Worm (Caenorhabditis elegans) whole organism, L3 larva: ENCODE measurements around the gene K10C2.8.

ENCODE experiments used
- ceh-82 ChIP-seq: fragments of 150-350 bp; optimal IDR thresholded peaks from 2 replicates; lab custom pipeline; 2014; ENCODE audit warnings: missing biosample characterization, missing genetic modification characterization
- nhr-28 ChIP-seq: fragments of 150-350 bp; optimal IDR thresholded peaks from 2 replicates; lab custom pipeline; 2014; ENCODE audit warnings: missing biosample characterization, missing genetic modification characterization
- unc-39 ChIP-seq: sonication (generic microtip); optimal IDR thresholded peaks from 4 replicates; lab custom pipeline; 2017; ENCODE audit warnings: missing biosample characterization, missing genetic modification characterization
- unc-62 ChIP-seq: fragments of 150-350 bp; sonication (generic microtip); optimal IDR thresholded peaks from 4 replicates; lab custom pipeline; 2014; ENCODE audit warnings: missing biosample characterization, missing genetic modification reagents, missing genetic modification characterization
- ztf-11 ChIP-seq: fragments of 150-350 bp; optimal IDR thresholded peaks from 2 replicates; lab custom pipeline; 2014; ENCODE audit warnings: missing biosample characterization, missing genetic modification characterization

DNA sequence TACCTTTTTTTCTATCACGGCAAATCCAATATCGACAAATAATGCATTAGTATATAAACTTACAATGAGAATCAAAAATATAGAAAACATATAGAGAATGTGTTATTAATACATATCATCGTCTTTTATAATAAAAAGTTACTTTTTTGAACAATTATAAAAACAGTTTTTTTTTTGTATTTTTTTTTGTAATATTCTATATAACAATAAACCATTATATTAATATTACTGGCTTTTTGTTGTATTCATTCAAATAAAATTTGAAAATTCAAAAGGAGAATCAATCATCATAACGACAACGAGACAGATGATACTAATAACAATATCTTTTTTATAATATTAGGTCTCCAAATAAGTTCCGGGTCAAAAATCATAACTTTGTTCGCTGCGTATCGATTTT, at the start of gene K10C2.8:
- no peak for TF ChIP-seq nhr-28 (tag; lab: Kevin White, UChicago)
- no peak for TF ChIP-seq ztf-11
- TF ChIP-seq unc-39: no peak
- TF ChIP-seq ceh-82 (tag; lab: Kevin White, UChicago): no peak
- TF ChIP-seq unc-62 (GFP tag; lab: Kevin White, UChicago): no peak
